Worm (Caenorhabditis elegans) whole organism, L4 larva: ENCODE data around the gene nspc-13.

Experiments
- F44E2.7 ChIP-seq: fragments of 200-800 bp; sonication (Bioruptor generic); IDR thresholded peaks from 2 replicates; pipeline ENCODE4 v2.1.2; 2022; ENCODE audit warnings: missing genetic modification characterization, missing compliant biosample characterization
- T20F7.1 ChIP-seq: fragments of 200-800 bp; sonication (Bioruptor generic); optimal IDR thresholded peaks from 2 replicates; lab custom pipeline; 2018; ENCODE audit warnings: mild to moderate bottlenecking, missing genetic modification characterization, missing compliant biosample characterization
- T26A8.4 ChIP-seq: fragments of 200-800 bp; sonication (Bioruptor generic); IDR thresholded peaks from 2 replicates; pipeline ENCODE4 v1.3.6; 2022; ENCODE audit warnings: missing genetic modification characterization, missing compliant biosample characterization
- Y105C5A.15 ChIP-seq: fragments of 200-800 bp; sonication (Bioruptor generic); IDR thresholded peaks from 2 replicates; pipeline ENCODE4 v1.3.6; 2022; ENCODE audit warnings: missing genetic modification characterization, missing compliant biosample characterization
- arid-1 ChIP-seq: fragments of 200-800 bp; sonication (Bioruptor generic); conservative IDR thresholded peaks from 2 replicates; pipeline ENCODE4 v1.3.6; 2022; ENCODE audit warnings: missing genetic modification reagents, missing genetic modification characterization, missing compliant biosample characterization
- attf-4 ChIP-seq: sonication (generic microtip); optimal IDR thresholded peaks from 3 replicates; lab custom pipeline; 2017; ENCODE audit warnings: missing biosample characterization, missing genetic modification characterization
- ceh-20 ChIP-seq: fragments of 200-800 bp; sonication (Bioruptor generic); IDR thresholded peaks from 2 replicates; pipeline ENCODE4 v1.3.6; 2022; ENCODE audit warnings: missing genetic modification reagents, missing genetic modification characterization, missing compliant biosample characterization
- ceh-82 ChIP-seq: sonication (generic microtip); optimal IDR thresholded peaks from 2 replicates; lab custom pipeline; 2017; ENCODE audit warnings: missing biosample characterization, missing genetic modification characterization
- ces-1 ChIP-seq: fragments of 150-350 bp; sonication (generic microtip); optimal IDR thresholded peaks from 4 replicates; lab custom pipeline; 2014; ENCODE audit warnings: missing biosample characterization, missing genetic modification reagents, missing genetic modification characterization
- cey-2 ChIP-seq: sonication (generic microtip); optimal IDR thresholded peaks from 3 replicates; lab custom pipeline; 2017; ENCODE audit warnings: missing genetic modification characterization, mild to moderate bottlenecking, missing compliant biosample characterization, antibody characterized with exemption, borderline replicate concordance; ENCODE audit not compliant: insufficient read depth
- ctbp-1 ChIP-seq: fragments of 200-800 bp; sonication (Bioruptor generic); IDR thresholded peaks from 2 replicates; pipeline ENCODE4 v1.3.6; 2022; ENCODE audit warnings: missing genetic modification reagents, missing genetic modification characterization, missing compliant biosample characterization
- daf-16 ChIP-seq, 3 experiments: sonication (generic microtip); optimal IDR thresholded peaks; 2 replicates each; lab custom pipeline; 2016 to 2017; ENCODE audit warnings: missing genetic modification characterization in 3 of 3, missing genetic modification reagents in 3 of 3, mild to moderate bottlenecking in 2 of 3, missing compliant biosample characterization in 2 of 3, missing biosample characterization in 1 of 3, moderate library complexity in 1 of 3
- daf-8 ChIP-seq: fragments of 200-800 bp; sonication (Bioruptor generic); IDR thresholded peaks from 2 replicates; pipeline ENCODE4 v1.3.6; 2022; ENCODE audit warnings: missing genetic modification characterization, missing compliant biosample characterization
- dmd-9 ChIP-seq: fragments of 200-800 bp; sonication (Bioruptor generic); IDR thresholded peaks from 2 replicates; pipeline ENCODE4 v1.3.6; 2022; ENCODE audit warnings: missing genetic modification reagents, missing genetic modification characterization, missing compliant biosample characterization
- dve-1 ChIP-seq: sonication (generic microtip); optimal IDR thresholded peaks from 2 replicates; lab custom pipeline; 2017; ENCODE audit warnings: antibody characterized with exemption, mild to moderate bottlenecking, missing genetic modification characterization, missing compliant biosample characterization; ENCODE audit not compliant: insufficient read depth
- egl-43 ChIP-seq: fragments of 200-800 bp; sonication (Bioruptor generic); IDR thresholded peaks from 2 replicates; pipeline ENCODE4 v1.3.6; 2022; ENCODE audit warnings: missing genetic modification reagents, missing genetic modification characterization, missing compliant biosample characterization
- fkh-10 ChIP-seq: fragments of 150-350 bp; optimal IDR thresholded peaks from 2 replicates; lab custom pipeline; 2014; ENCODE audit warnings: missing biosample characterization, missing genetic modification reagents, missing genetic modification characterization
- fos-1 ChIP-seq: fragments of 150-350 bp; optimal IDR thresholded peaks from 2 replicates; lab custom pipeline; 2014; ENCODE audit warnings: missing biosample characterization, missing genetic modification characterization
- hlh-11 ChIP-seq: fragments of 200-800 bp; sonication (Bioruptor generic); optimal IDR thresholded peaks from 2 replicates; lab custom pipeline; 2018; ENCODE audit warnings: mild to moderate bottlenecking, missing genetic modification characterization, missing compliant biosample characterization
- hlh-30 ChIP-seq: sonication (generic microtip); optimal IDR thresholded peaks from 2 replicates; lab custom pipeline; 2017; ENCODE audit warnings: antibody characterized with exemption, mild to moderate bottlenecking, missing genetic modification characterization, missing compliant biosample characterization; ENCODE audit not compliant: insufficient read depth
- jun-1 ChIP-seq: fragments of 150-350 bp; optimal IDR thresholded peaks from 2 replicates; lab custom pipeline; 2014; ENCODE audit warnings: missing biosample characterization, missing genetic modification reagents, missing genetic modification characterization
- lin-1 ChIP-seq: fragments of 200-800 bp; sonication (Bioruptor generic); IDR thresholded peaks from 2 replicates; pipeline ENCODE4 v1.3.6; 2022; ENCODE audit warnings: missing genetic modification reagents, missing genetic modification characterization, missing compliant biosample characterization
- lin-13 ChIP-seq: fragments of 150-350 bp; optimal IDR thresholded peaks from 2 replicates; lab custom pipeline; 2014; ENCODE audit warnings: missing biosample characterization, missing genetic modification reagents, missing genetic modification characterization
- lin-29 ChIP-seq: fragments of 200-800 bp; sonication (Bioruptor generic); IDR thresholded peaks from 2 replicates; pipeline ENCODE4 v1.3.6; 2022; ENCODE audit warnings: missing genetic modification reagents, missing genetic modification characterization, missing compliant biosample characterization
- lin-38 ChIP-seq: fragments of 200-800 bp; sonication (Bioruptor generic); IDR thresholded peaks from 2 replicates; pipeline ENCODE4 v1.3.6; 2022; ENCODE audit warnings: missing genetic modification reagents, missing genetic modification characterization, missing compliant biosample characterization
- madf-5 ChIP-seq, 2 experiments: fragments of 200-800 bp; sonication (Bioruptor generic); IDR thresholded peaks; 2 replicates each; pipeline ENCODE4 v1.3.6; 2022; ENCODE audit warnings: missing compliant biosample characterization in 2 of 2, missing genetic modification characterization in 2 of 2
- madf-9 ChIP-seq: fragments of 200-800 bp; sonication (Bioruptor generic); conservative IDR thresholded peaks from 2 replicates; pipeline ENCODE4 v1.3.6; 2022; ENCODE audit warnings: missing genetic modification reagents, missing genetic modification characterization, missing compliant biosample characterization
- mep-1 ChIP-seq: fragments of 150-350 bp; sonication (generic microtip); optimal IDR thresholded peaks from 3 replicates; lab custom pipeline; 2014; ENCODE audit warnings: missing biosample characterization, missing genetic modification characterization
- nhr-10 ChIP-seq: fragments of 150-350 bp; optimal IDR thresholded peaks from 2 replicates; lab custom pipeline; 2014; ENCODE audit warnings: missing biosample characterization, missing genetic modification characterization
- nhr-11 ChIP-seq: fragments of 150-350 bp; optimal IDR thresholded peaks from 2 replicates; lab custom pipeline; 2014; ENCODE audit warnings: missing biosample characterization, missing genetic modification characterization
- nhr-111 ChIP-seq: fragments of 200-800 bp; sonication (Bioruptor generic); optimal IDR thresholded peaks from 2 replicates; lab custom pipeline; 2018; ENCODE audit warnings: mild to moderate bottlenecking, missing genetic modification characterization, missing compliant biosample characterization
- nhr-41 ChIP-seq: fragments of 200-800 bp; sonication (Bioruptor generic); IDR thresholded peaks from 2 replicates; pipeline ENCODE4 v1.3.6; 2022; ENCODE audit warnings: missing genetic modification reagents, missing genetic modification characterization, missing compliant biosample characterization
- nhr-42 ChIP-seq: fragments of 200-800 bp; sonication (Bioruptor generic); IDR thresholded peaks from 2 replicates; pipeline ENCODE4 v1.3.6; 2022; ENCODE audit warnings: missing genetic modification characterization, missing compliant biosample characterization
- nhr-76 ChIP-seq: fragments of 150-350 bp; optimal IDR thresholded peaks from 2 replicates; lab custom pipeline; 2014; ENCODE audit warnings: missing biosample characterization, missing genetic modification characterization
- nhr-77 ChIP-seq: fragments of 150-350 bp; optimal IDR thresholded peaks from 2 replicates; lab custom pipeline; 2014; ENCODE audit warnings: missing biosample characterization, missing genetic modification characterization
- pha-4 ChIP-seq, 2 experiments: fragments of 150-350 bp in 1 of 2; fragments of 200-800 bp in 1 of 2; sonication (Bioruptor generic) in 1 of 2; IDR thresholded peaks in 1 of 2; optimal IDR thresholded peaks in 1 of 2; 2 replicates each; pipeline versions ENCODE4 v1.3.6 to Lab custom; 2014 to 2022; ENCODE audit warnings: missing genetic modification characterization in 2 of 2, missing genetic modification reagents in 2 of 2, missing biosample characterization in 1 of 2, missing compliant biosample characterization in 1 of 2
- php-3 ChIP-seq: fragments of 200-800 bp; sonication (Bioruptor generic); IDR thresholded peaks from 2 replicates; pipeline ENCODE4 v1.3.6; 2022; ENCODE audit warnings: missing genetic modification reagents, missing genetic modification characterization, missing compliant biosample characterization
- rbr-2 ChIP-seq: sonication (generic microtip); optimal IDR thresholded peaks from 2 replicates; lab custom pipeline; 2016; ENCODE audit warnings: missing genotype, missing genetic modification characterization, missing compliant biosample characterization
- sdz-12 ChIP-seq: fragments of 200-800 bp; sonication (Bioruptor generic); optimal IDR thresholded peaks from 2 replicates; lab custom pipeline; 2018; ENCODE audit warnings: mild to moderate bottlenecking, missing genetic modification characterization, missing compliant biosample characterization
- set-16 ChIP-seq: fragments of 200-800 bp; sonication (Bioruptor generic); IDR thresholded peaks from 2 replicates; pipeline ENCODE4 v1.3.6; 2022; ENCODE audit warnings: missing genetic modification reagents, missing genetic modification characterization, missing compliant biosample characterization
- skn-1 ChIP-seq: fragments of 150-350 bp; optimal IDR thresholded peaks from 2 replicates; lab custom pipeline; 2014; ENCODE audit warnings: missing biosample characterization, missing genetic modification characterization
- snpc-1.2 ChIP-seq: fragments of 200-800 bp; sonication (Bioruptor generic); IDR thresholded peaks from 2 replicates; pipeline ENCODE4 v1.3.6; 2022; ENCODE audit warnings: missing genetic modification reagents, missing genetic modification characterization, missing compliant biosample characterization
- snpc-4 ChIP-seq: fragments of 150-350 bp; optimal IDR thresholded peaks from 2 replicates; lab custom pipeline; 2014; ENCODE audit warnings: missing biosample characterization, missing genetic modification characterization
- tra-1 ChIP-seq: fragments of 200-800 bp; sonication (Bioruptor generic); IDR thresholded peaks from 2 replicates; pipeline ENCODE4 v1.3.6; 2022; ENCODE audit warnings: missing genetic modification reagents, missing genetic modification characterization, missing compliant biosample characterization
- zip-2 ChIP-seq: fragments of 150-350 bp; optimal IDR thresholded peaks from 2 replicates; lab custom pipeline; 2014; ENCODE audit warnings: missing biosample characterization, missing genetic modification characterization
- ztf-7 ChIP-seq: fragments of 150-350 bp; optimal IDR thresholded peaks from 2 replicates; lab custom pipeline; 2014; ENCODE audit warnings: missing biosample characterization, missing genetic modification characterization

Gene nspc-13

ce11 chrX:12358957-12359356 is 1.7 kb downstream of the nspc-13 start, which contains the start of gene nspc-14 (continued):
- TF ChIP-seq F44E2.7 (no peak), attf-4 (tag; lab: Kevin White, UChicago) (no peak), daf-16 (GFP tag; optimal IDR thresholded peaks at IDR 0.05; lab: Kevin White, UChicago) (no peak), daf-16 (tag; optimal IDR thresholded peaks at IDR 0.05; lab: Kevin White, UChicago) (no peak)

- TF ChIP-seq madf-5 (GFP tag; IDR thresholded peaks at IDR 0.05; lab: Robert Waterston, UW), result no peak
- TF ChIP-seq egl-43 (GFP tag; lab: Robert Waterston, UW), result no peak
- TF ChIP-seq ces-1 (GFP tag; lab: Kevin White, UChicago), result no peak
- TF ChIP-seq lin-38 (GFP tag; lab: Robert Waterston, UW), result no peak
- no peak for TF ChIP-seq ceh-82
- TF ChIP-seq arid-1 (GFP tag; lab: Robert Waterston, UW), result no peak
- TF ChIP-seq nhr-10 (tag; lab: Kevin White, UChicago), result no peak
- TF ChIP-seq jun-1 (tag; lab: Kevin White, UChicago), result no peak
- TF ChIP-seq ztf-7 (tag; lab: Kevin White, UChicago), result no peak
- TF ChIP-seq nhr-76 (tag; lab: Kevin White, UChicago), result no peak
- no peak for TF ChIP-seq T20F7.1 (GFP tag; lab: Kevin White, UChicago)
- no peak for TF ChIP-seq nhr-41
- TF ChIP-seq ctbp-1, result no peak
- no peak for TF ChIP-seq lin-13
- no peak for TF ChIP-seq snpc-4 (tag; lab: Kevin White, UChicago)
- TF ChIP-seq nhr-111 (GFP tag; lab: Kevin White, UChicago), result no peak
- no peak for TF ChIP-seq php-3 (GFP tag; lab: Robert Waterston, UW)
- TF ChIP-seq nhr-42 (GFP tag; lab: Robert Waterston, UW), result no peak
Observed at ce11 chrX:12360444-12360843, 3.2 kb downstream of the nspc-13 start, which contains the start of the genes nspc-15 and F19H6.6. TSS of gene nspc-15 (plus strand) at chrX:12360744. TSS of gene F19H6.6 (plus strand) at chrX:12360827.

ce11 chrX:12362951-12363486 is 5.8 kb downstream of the nspc-13 start:
- TF ChIP-seq nhr-111 (GFP tag; lab: Kevin White, UChicago), result no peak
- no peak for TF ChIP-seq snpc-1.2 (GFP tag; lab: Robert Waterston, UW)
- peak; percentile 100 for TF ChIP-seq nhr-77 (tag; lab: Kevin White, UChicago)
- peak; percentile 97 for TF ChIP-seq nhr-11 (tag; lab: Kevin White, UChicago)
- TF ChIP-seq madf-9, result peak; percentile 95
- peak; percentile 95 for TF ChIP-seq ztf-7 (tag; lab: Kevin White, UChicago)
- TF ChIP-seq fos-1 (tag; lab: Kevin White, UChicago), result peak; percentile 98
- peak; percentile 93 for TF ChIP-seq hlh-30 (tag; lab: Kevin White, UChicago)
- TF ChIP-seq hlh-11, result peak; percentile 96
- TF ChIP-seq skn-1 (tag; lab: Kevin White, UChicago), result peak; percentile 41
- TF ChIP-seq jun-1 (tag; lab: Kevin White, UChicago), result peak; percentile 99
- TF ChIP-seq fkh-10 (GFP tag; lab: Kevin White, UChicago), result peak; percentile 100
- peak; percentile 86 for TF ChIP-seq cey-2 (tag; lab: Kevin White, UChicago)
- TF ChIP-seq tra-1 (GFP tag; lab: Robert Waterston, UW), result peak; percentile 96
- peak; percentile 57; the same call in 1 of the 2 replicates for TF ChIP-seq daf-8 (GFP tag; lab: Robert Waterston, UW)
- TF ChIP-seq mep-1 (tag; lab: Kevin White, UChicago), result peak; percentile 100
- peak; percentile 84 for TF ChIP-seq lin-38 (GFP tag; lab: Robert Waterston, UW)
- no peak for TF ChIP-seq set-16 (GFP tag; lab: Robert Waterston, UW)
- TF ChIP-seq T26A8.4, result peak; percentile 99
- peak; percentile 99 for TF ChIP-seq rbr-2 (tag; lab: Kevin White, UChicago)
- TF ChIP-seq snpc-4 (tag; lab: Kevin White, UChicago), result peak; percentile 50
- peak; percentile 94 for TF ChIP-seq lin-29 (GFP tag; lab: Robert Waterston, UW)
- peak; percentile 92 for TF ChIP-seq lin-1
- peak; percentile 96 for TF ChIP-seq pha-4 (GFP tag; IDR thresholded peaks at IDR 0.05; lab: Robert Waterston, UW)
- peak; percentile 95 for TF ChIP-seq pha-4 (tag; optimal IDR thresholded peaks at IDR 0.05; lab: Kevin White, UChicago)
- TF ChIP-seq Y105C5A.15 (GFP tag; lab: Robert Waterston, UW), result peak; percentile 70; the same call in 1 of the 2 replicates
- no peak for TF ChIP-seq sdz-12 (GFP tag; lab: Kevin White, UChicago)
- TF ChIP-seq dmd-9 (GFP tag; lab: Robert Waterston, UW), result peak; percentile 64; the same call in 1 of the 2 replicates
- TF ChIP-seq dve-1 (tag; lab: Kevin White, UChicago), result peak; percentile 100
- peak; percentile 97 for TF ChIP-seq ceh-20 (GFP tag; lab: Robert Waterston, UW)
- TF ChIP-seq zip-2 (tag; lab: Kevin White, UChicago), result peak; percentile 96
